Worm (Caenorhabditis elegans) whole organism, L4 larva: ENCODE measurements around the gene F26F2.5.

Experiments
- T20F7.1 ChIP-seq: fragments of 200-800 bp; sonication (Bioruptor generic); optimal IDR thresholded peaks from 2 replicates; lab custom pipeline; 2018; ENCODE audit warnings: mild to moderate bottlenecking, missing genetic modification characterization, missing compliant biosample characterization
- egl-27 ChIP-seq: sonication (generic microtip); optimal IDR thresholded peaks from 3 replicates; lab custom pipeline; 2017; ENCODE audit warnings: missing biosample characterization, missing genetic modification reagents, missing genetic modification characterization
- fos-1 ChIP-seq: fragments of 150-350 bp; optimal IDR thresholded peaks from 2 replicates; lab custom pipeline; 2014; ENCODE audit warnings: missing biosample characterization, missing genetic modification characterization
- hmg-1.1 ChIP-seq: fragments of 200-800 bp; sonication (Bioruptor generic); IDR thresholded peaks from 2 replicates; pipeline ENCODE4 v1.3.6; 2022; ENCODE audit warnings: missing genetic modification reagents, missing genetic modification characterization, missing compliant biosample characterization
- lin-13 ChIP-seq: fragments of 150-350 bp; optimal IDR thresholded peaks from 2 replicates; lab custom pipeline; 2014; ENCODE audit warnings: missing biosample characterization, missing genetic modification reagents, missing genetic modification characterization

- TF ChIP-seq hmg-1.1 = no peak
- no peak for TF ChIP-seq fos-1
- no peak for TF ChIP-seq egl-27
- no peak for TF ChIP-seq lin-13 (GFP tag; lab: Kevin White, UChicago)
- TF ChIP-seq T20F7.1 (GFP tag; lab: Kevin White, UChicago) = no peak
Observed at ce11 chrV:20618632-20619031, 45.1 kb downstream of the F26F2.5 start, which contains the start of gene F46B3.7.
